Worm (Caenorhabditis elegans) whole organism, L4/young adult: ENCODE data around the gene Y50D4B.4.

Source experiments
- W03F9.2 ChIP-seq: fragments of 150-350 bp; optimal IDR thresholded peaks from 2 replicates; lab custom pipeline; 2014; ENCODE audit warnings: missing biosample characterization, missing genetic modification characterization
- dao-5 ChIP-seq: sonication (generic microtip); optimal IDR thresholded peaks from 2 replicates; lab custom pipeline; 2016; ENCODE audit warnings: missing genotype, missing genetic modification characterization, moderate library complexity, missing compliant biosample characterization
- him-1 ChIP-seq: sonication (generic microtip); optimal IDR thresholded peaks from 2 replicates; lab custom pipeline; 2016; ENCODE audit warnings: missing genotype, missing genetic modification reagents, missing genetic modification characterization, missing compliant biosample characterization

DNA sequence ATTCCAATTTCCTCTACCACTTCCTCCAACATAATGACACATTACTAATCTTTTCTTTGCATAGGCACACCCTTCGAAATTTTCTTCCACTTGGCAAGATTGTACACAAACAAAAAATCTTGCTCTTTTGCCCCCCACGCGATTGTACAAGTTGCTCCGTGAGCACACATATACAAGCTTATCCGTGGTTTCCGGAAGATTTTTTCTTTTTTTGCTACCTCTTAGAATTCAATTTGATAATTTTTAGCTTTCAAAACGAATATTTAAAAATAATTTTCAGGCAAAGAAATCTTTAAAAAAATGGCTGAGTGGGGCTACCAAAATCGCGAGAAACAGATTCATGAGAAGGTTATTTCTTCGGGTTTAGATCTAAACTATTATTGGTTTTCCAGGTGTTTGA lies 20.2 kb downstream of the Y50D4B.4 start, which contains the start of gene Y50D4B.1:
- TF ChIP-seq W03F9.2: no peak
- no peak for TF ChIP-seq him-1 (tag; lab: Kevin White, UChicago)
- no peak for TF ChIP-seq dao-5
